Fruit fly (Drosophila melanogaster) Kc167 (cell line): ENCODE results near the gene BTBD9.
A peak's percentile ranks its signal among the peaks of the same experiment; 100 is the strongest.

Source experiments
- Sin3A ChIP-seq: fragments of >200 bp; optimal IDR thresholded peaks from 2 replicates; lab custom pipeline; 2018; ENCODE audit warnings: missing external identifiers
- h ChIP-seq: fragments of >200 bp; optimal IDR thresholded peaks from 3 replicates; lab custom pipeline; 2018; ENCODE audit warnings: missing external identifiers
- psq ChIP-seq: fragments of >200 bp; optimal IDR thresholded peaks from 2 replicates; lab custom pipeline; 2017; ENCODE audit warnings: missing external identifiers

DNA sequence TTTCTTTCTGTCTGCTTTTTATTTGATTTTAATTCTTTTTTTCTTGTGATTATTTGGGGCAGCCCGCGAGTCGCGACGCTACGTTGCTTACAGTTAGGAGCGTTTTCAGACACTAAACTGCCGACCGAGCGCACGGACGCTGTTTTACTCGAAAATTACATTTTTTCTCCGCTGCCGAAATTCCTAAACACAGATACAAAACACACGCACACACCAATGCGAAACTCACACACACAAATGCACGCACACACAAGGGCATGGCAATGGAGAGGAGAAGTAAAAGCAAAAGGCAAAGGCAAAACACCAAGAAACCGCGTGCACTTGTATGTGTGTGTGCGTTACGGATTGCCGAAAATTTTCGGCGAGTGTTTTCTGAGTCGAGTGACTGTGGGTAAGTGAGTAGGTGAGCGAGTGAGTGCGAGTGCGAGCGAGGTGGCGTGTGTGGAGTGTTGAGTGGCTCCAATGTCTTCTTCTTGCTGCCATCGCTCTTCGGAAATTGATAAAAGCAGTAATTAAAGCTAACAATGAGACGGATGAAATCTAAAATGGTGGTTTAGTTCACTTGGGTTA lies 47.3 kb downstream of the BTBD9 start:
- TF ChIP-seq psq, result peak; percentile 41
- no peak for TF ChIP-seq h
- TF ChIP-seq Sin3A (lab: Kevin White, UChicago), result no peak
